In genomic region chrV:12728062-12728665, ce11 we compare ENCODE assay signal across 1 worm cellular context.
A peak's percentile ranks its signal among the peaks of the same experiment; 100 is the strongest.
TF ChIP-seq lines count a peak whose summit lies in the region.

Gene rpl-28 (minus strand): TSS chrV:12728112.
Gene mrpl-49 (plus strand): TSS chrV:12728631.

TF ChIP-seq in whole organism, L1 larva, 84 proteins besides CTCF, POLR2A, EP300 and RAD21 (continued from another document):
- peak; percentile 56 for TF ChIP-seq ceh-8 (GFP tag; optimal IDR thresholded peaks at IDR 0.05; lab: Kevin White, UChicago)
- TF ChIP-seq ets-5 (GFP tag; IDR thresholded peaks at IDR 0.05; lab: Robert Waterston, UW) = no peak
- TF ChIP-seq egl-13 (tag; optimal IDR thresholded peaks at IDR 0.05; lab: Kevin White, UChicago) = peak; percentile 65
- peak; percentile 83 for TF ChIP-seq tbx-2 (tag; optimal IDR thresholded peaks at IDR 0.05; lab: Kevin White, UChicago)
- no peak for TF ChIP-seq nhr-84 (tag; optimal IDR thresholded peaks at IDR 0.05; lab: Kevin White, UChicago)
- peak; percentile 87 for TF ChIP-seq isw-1 (GFP tag; IDR thresholded peaks at IDR 0.05; lab: Robert Waterston, UW)
- TF ChIP-seq fkh-10 (GFP tag; optimal IDR thresholded peaks at IDR 0.05; lab: Kevin White, UChicago) = peak; percentile 42
- TF ChIP-seq nhr-76 (tag; optimal IDR thresholded peaks at IDR 0.05; lab: Kevin White, UChicago) = no peak
- TF ChIP-seq aly-2 (tag; optimal IDR thresholded peaks at IDR 0.05; lab: Kevin White, UChicago) = peak; percentile 42
- TF ChIP-seq blmp-1 (tag; optimal IDR thresholded peaks at IDR 0.05; lab: Kevin White, UChicago) = peak; percentile 83
- TF ChIP-seq nhr-90 (tag; optimal IDR thresholded peaks at IDR 0.05; lab: Kevin White, UChicago; ENCODE audit: poor library complexity) = peak; percentile 82
- no peak for TF ChIP-seq ama-1 (optimal IDR thresholded peaks at IDR 0.05; lab: Kevin White, UChicago)
- TF ChIP-seq unc-30 (tag; optimal IDR thresholded peaks at IDR 0.05; lab: Kevin White, UChicago) = no peak
- TF ChIP-seq lin-13 (GFP tag; optimal IDR thresholded peaks at IDR 0.05; lab: Kevin White, UChicago) = peak; percentile 81
- peak; percentile 65 for TF ChIP-seq nhr-237 (tag; optimal IDR thresholded peaks at IDR 0.05; lab: Kevin White, UChicago)
- TF ChIP-seq xbp-1 (tag; optimal IDR thresholded peaks at IDR 0.05; lab: Kevin White, UChicago) = peak; percentile 89
- TF ChIP-seq nhr-28 (tag; optimal IDR thresholded peaks at IDR 0.05; lab: Kevin White, UChicago) = no peak
- TF ChIP-seq ceh-63 (GFP tag; optimal IDR thresholded peaks at IDR 0.05; lab: Kevin White, UChicago) = no peak
- TF ChIP-seq elt-3 (tag; optimal IDR thresholded peaks at IDR 0.05; lab: Kevin White, UChicago) = peak in 4 of 6 experiments; percentile 51 to 92 (median 70)
- peak; percentile 95 for TF ChIP-seq lin-14 (GFP tag; optimal IDR thresholded peaks at IDR 0.05; lab: Kevin White, UChicago)
- no peak for TF ChIP-seq efl-3 (GFP tag; optimal IDR thresholded peaks at IDR 0.05; lab: Kevin White, UChicago)
- TF ChIP-seq alr-1 (tag; optimal IDR thresholded peaks at IDR 0.05; lab: Kevin White, UChicago; ENCODE audit: borderline replicate concordance) = peak; percentile 1
- no peak for TF ChIP-seq tlp-1 (tag; optimal IDR thresholded peaks at IDR 0.05; lab: Kevin White, UChicago)
- peak; percentile 98 for TF ChIP-seq lin-15B (tag; optimal IDR thresholded peaks at IDR 0.05; lab: Kevin White, UChicago)
